Fruit fly (Drosophila melanogaster) Kc167 (cell line): ENCODE measurements around the gene anchor.

Experiments
- Myc ChIP-seq: fragments of >200 bp; optimal IDR thresholded peaks from 2 replicates; lab custom pipeline; 2017; ENCODE audit warnings: missing external identifiers
- Sin3A ChIP-seq: fragments of >200 bp; optimal IDR thresholded peaks from 2 replicates; lab custom pipeline; 2018; ENCODE audit warnings: missing external identifiers
- h ChIP-seq: fragments of >200 bp; optimal IDR thresholded peaks from 3 replicates; lab custom pipeline; 2018; ENCODE audit warnings: missing external identifiers
- insv ChIP-seq: fragments of >200 bp; optimal IDR thresholded peaks from 3 replicates; lab custom pipeline; 2018; ENCODE audit warnings: missing external identifiers
- psq ChIP-seq: fragments of >200 bp; optimal IDR thresholded peaks from 2 replicates; lab custom pipeline; 2017; ENCODE audit warnings: missing external identifiers
- ttk ChIP-seq: sonication (Bioruptor generic); optimal IDR thresholded peaks from 2 replicates; lab custom pipeline; 2017; ENCODE audit warnings: missing external identifiers

anchor gene

DNA sequence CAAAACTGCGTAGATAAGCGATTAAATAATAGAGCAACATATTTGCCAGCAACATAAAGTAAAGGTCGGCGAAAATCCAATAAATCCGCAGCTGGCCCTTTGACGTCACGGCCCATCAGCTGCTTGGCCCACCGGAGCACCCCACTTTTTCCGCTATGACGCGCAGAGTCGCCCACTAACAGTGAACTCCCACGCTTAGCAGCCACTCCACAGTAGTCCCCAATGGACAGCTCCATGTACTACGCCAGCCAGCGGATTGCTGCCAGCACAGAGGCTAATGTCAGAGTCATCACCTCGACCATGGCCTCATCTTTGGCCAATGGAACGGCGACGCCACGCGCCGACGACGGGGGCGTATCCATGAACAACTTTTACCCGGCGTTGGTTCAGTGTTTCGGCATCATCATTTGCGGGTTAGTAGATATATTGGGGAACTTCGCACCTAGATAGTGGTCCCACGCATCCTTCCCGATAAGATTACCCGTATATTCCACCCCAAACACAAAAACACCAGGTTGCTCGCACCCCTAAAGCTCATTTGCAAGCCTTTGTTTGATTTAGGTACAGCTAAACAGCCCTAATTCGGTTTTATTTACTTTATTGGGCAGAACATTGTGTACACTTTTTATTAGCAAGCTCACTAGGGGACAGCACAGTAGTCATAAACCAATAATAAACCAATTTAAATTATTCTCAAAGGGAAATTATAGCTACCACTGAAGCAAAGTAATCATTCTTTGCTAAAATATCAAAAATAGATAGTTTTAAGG lies 642 bp downstream of the anchor start:
- no peak for TF ChIP-seq ttk
- TF ChIP-seq h (lab: Kevin White, UChicago), result no peak
- TF ChIP-seq insv (lab: Kevin White, UChicago), result no peak
- TF ChIP-seq psq (lab: Kevin White, UChicago), result no peak
- no peak for TF ChIP-seq Sin3A (lab: Kevin White, UChicago)
- TF ChIP-seq Myc (lab: Kevin White, UChicago), result no peak

DNA sequence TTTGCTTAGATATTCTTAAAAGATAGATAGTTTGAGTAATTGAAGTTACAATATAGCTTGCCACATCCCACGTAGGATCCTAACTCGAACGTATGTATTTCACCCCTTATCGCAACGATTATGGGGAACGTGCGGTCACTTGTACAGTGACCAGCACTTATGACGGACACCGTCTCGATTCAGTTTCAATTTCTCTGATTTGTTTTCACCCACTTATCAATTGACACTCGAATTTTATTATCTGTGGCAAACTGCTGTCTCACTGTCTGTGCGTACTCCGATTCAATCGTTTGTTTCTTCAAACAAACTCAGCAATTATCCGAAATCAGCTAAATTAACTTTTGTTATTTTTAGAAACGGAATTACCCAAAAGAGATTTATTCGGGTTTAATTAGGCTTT lies 1.3 kb downstream of the anchor start:
- TF ChIP-seq Sin3A (lab: Kevin White, UChicago) (no peak), psq (lab: Kevin White, UChicago) (no peak), insv (lab: Kevin White, UChicago) (no peak), h (lab: Kevin White, UChicago) (no peak), Myc (lab: Kevin White, UChicago) (no peak), ttk (no peak)

DNA sequence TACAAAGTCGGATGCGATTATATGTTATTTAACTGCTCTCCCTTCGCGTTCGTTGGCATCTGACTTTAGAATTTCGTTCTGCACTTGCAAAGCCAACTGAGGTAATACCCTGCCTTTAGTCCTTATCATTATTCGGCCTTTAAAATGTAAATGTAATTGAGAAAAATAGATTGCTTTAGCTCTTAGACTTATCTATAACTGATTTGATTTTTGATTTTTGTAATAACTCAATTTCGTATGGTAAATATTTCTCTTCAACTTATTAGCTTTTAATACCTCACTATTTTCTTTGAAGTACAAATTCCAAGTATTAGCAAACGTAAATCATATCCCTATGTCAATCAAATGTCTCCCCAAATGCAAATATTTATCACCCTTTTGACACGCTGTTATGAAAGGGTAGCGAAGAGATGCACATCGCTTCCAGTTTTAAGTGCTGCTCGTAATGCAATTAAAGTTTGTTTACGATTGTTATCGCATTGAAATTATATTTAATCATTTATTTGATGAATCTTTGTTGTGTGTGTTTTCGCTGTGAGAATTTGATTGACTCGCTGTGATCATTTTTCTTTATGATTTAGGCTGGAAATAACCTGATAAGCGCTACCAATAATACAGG lies 2.7 kb downstream of the anchor start:
- TF ChIP-seq psq (lab: Kevin White, UChicago), result no peak
- no peak for TF ChIP-seq Myc (lab: Kevin White, UChicago)
- TF ChIP-seq insv (lab: Kevin White, UChicago), result no peak
- no peak for TF ChIP-seq h (lab: Kevin White, UChicago)

DNA sequence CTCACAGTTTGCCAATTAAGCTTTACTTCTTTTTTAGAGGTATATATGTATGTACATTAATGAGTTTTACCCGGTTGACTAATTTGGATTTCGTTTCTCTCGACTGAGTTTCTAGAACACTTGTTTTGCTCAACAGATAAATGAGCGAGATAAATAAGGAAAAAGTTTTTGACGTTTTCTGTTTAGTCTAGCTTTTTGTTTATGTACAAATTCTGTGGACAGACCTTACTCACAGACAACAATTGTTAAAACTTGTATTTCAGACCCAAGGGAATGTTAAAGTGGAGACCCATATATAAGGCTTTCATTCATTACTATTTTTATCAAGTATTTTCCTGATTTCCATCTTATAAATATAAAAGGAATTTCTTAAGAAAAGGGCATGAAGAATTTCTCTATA lies 3.4 kb downstream of the anchor start:
- TF ChIP-seq h (lab: Kevin White, UChicago) (no peak), Myc (lab: Kevin White, UChicago) (no peak), Sin3A (lab: Kevin White, UChicago) (no peak), insv (lab: Kevin White, UChicago) (no peak), ttk (no peak), psq (lab: Kevin White, UChicago) (no peak)

DNA sequence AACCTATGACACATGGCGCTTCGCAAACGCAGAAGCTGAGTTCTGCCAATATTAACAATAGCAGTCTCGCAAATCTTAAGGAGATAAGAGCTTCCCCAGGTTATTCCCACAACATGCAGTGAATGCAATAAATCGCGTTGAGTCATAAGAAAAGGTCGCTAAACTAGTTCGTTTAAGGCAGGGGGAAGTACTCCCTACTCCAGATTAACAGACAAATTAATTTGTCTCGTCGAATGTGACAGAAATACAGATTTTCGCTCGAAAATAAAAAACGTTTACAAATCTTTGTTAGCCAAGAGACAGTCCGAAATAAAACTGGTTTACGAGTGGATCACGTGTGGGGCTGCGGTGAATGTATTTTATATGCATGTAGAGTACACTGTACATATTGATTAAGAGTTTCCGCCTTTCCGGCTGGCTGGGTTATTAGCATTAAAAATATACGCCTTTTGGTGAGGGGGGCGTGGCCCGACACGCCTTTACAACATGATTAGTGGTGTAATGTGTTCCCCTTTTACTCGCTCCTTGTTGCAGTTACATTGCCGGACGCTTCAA lies 4.0 kb downstream of the anchor start:
- TF ChIP-seq insv (lab: Kevin White, UChicago) (no peak), ttk (no peak), Myc (lab: Kevin White, UChicago) (no peak), psq (lab: Kevin White, UChicago) (no peak), Sin3A (lab: Kevin White, UChicago) (no peak), h (lab: Kevin White, UChicago) (no peak)

DNA sequence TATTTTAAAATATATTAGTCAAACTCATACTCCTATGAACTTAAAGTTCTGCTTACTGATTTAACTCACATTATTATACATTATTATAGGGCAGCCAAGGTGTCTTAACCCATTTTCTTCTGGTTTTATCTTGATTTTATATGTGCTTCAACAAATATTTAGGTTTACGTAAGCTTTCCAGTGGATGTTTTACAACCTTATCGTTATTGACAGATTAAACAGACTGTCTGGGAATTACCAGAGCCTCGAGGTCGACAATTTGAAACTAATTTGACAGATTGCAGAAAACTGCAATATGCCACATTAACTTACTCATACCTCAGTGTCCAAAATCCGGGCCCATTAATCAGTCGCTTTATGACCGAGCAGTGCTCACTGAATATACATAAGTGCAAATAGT lies 9.6 kb downstream of the anchor start:
- TF ChIP-seq insv (lab: Kevin White, UChicago), result no peak
- TF ChIP-seq Myc (lab: Kevin White, UChicago), result no peak
- no peak for TF ChIP-seq psq (lab: Kevin White, UChicago)
- TF ChIP-seq Sin3A (lab: Kevin White, UChicago), result no peak
- no peak for TF ChIP-seq h (lab: Kevin White, UChicago)
- no peak for TF ChIP-seq ttk

DNA sequence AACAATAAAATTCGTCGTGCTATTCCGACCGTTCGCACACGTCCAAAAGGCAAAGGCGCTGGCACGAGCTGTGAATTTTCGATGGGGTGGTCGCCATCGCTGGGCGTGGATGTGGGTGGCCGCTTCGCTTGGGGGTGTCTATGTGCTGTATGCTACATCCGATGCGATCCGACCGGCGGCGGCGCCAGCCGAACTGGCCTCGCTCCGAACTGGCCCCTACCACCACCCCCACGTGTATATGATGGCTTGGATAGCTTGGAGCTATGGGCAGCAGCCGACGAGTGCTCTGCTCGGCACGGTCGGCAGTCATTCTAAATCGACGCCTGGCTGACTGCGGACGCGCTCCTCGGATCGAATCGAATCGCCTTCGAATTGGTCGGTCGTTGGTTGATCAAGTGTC lies 11.5 kb downstream of the anchor start, which contains the start of gene CG7497:
CG7497 (plus strand) TSS at position 308 of the 400 bp plus-strand sequence.
- TF ChIP-seq h (lab: Kevin White, UChicago), result no peak
- TF ChIP-seq insv (lab: Kevin White, UChicago), result no peak
- no peak for TF ChIP-seq Sin3A (lab: Kevin White, UChicago)
- TF ChIP-seq Myc (lab: Kevin White, UChicago), result no peak
- no peak for TF ChIP-seq ttk
- TF ChIP-seq psq (lab: Kevin White, UChicago), result no peak

DNA sequence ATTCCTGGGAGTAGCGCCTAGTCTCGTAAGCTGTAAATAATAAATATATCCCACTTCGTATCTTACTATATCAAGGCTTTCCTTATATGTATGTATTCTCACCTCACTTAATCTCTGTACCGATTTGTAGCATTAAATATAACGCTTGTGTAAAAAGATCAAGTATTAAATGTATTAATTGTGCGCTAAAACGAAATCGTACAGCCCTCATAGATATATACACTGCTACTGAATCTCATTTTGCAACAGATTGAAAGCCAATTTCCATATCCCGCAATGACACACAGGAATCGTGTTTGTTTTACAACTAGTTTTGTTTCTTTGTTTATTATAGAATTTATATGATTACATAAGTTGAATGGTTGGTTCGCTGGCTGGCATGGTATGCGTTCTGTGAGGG lies 16.2 kb downstream of the anchor start:
- TF ChIP-seq Sin3A (lab: Kevin White, UChicago) (no peak), Myc (lab: Kevin White, UChicago) (no peak), ttk (no peak), h (lab: Kevin White, UChicago) (no peak), psq (lab: Kevin White, UChicago) (no peak), insv (lab: Kevin White, UChicago) (no peak)

DNA sequence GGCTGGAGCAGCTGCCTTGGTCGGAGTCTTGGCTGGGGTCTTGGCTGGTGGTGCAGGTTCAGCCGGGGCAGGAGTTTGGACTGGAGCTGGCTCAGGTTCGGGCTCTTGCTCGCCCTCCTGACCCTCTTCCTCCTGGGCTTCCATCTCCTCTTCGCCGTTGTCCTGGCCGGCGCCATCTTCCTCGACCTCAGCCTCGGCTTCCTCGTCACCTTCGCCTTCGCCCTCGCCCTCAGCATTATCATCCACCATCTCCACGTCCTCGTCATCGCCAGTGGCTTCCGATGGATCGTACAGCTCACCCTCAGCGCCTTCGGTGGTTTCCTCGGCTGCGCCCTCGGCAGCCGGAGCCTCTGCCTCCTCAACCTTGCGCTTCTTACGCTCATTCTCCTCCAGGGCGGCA lies 17.0 kb downstream of the anchor start:
- TF ChIP-seq Myc (lab: Kevin White, UChicago) (no peak), ttk (no peak), insv (lab: Kevin White, UChicago) (no peak), Sin3A (lab: Kevin White, UChicago) (no peak), psq (lab: Kevin White, UChicago) (no peak), h (lab: Kevin White, UChicago) (no peak)

DNA sequence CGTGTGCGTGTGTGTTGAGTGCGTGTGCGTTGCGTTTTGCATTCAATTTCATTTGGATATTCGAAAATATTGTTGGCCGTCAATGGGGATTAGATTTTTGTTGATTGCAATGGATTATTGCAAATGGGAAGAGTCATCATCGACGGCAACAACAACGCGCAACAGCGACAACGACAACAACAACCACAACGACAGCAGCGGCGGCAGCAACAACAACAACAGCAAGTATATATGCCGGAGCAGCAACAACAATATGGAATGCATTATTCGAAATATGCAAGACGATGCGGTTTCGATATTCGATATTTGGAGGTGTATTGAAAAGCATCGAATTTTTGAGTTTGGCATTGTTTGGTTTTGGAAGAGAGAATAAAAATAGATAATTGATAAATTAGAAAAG lies 20.4 kb downstream of the anchor start:
- no peak for TF ChIP-seq Myc (lab: Kevin White, UChicago)
- no peak for TF ChIP-seq insv (lab: Kevin White, UChicago)
- TF ChIP-seq psq (lab: Kevin White, UChicago), result no peak

DNA sequence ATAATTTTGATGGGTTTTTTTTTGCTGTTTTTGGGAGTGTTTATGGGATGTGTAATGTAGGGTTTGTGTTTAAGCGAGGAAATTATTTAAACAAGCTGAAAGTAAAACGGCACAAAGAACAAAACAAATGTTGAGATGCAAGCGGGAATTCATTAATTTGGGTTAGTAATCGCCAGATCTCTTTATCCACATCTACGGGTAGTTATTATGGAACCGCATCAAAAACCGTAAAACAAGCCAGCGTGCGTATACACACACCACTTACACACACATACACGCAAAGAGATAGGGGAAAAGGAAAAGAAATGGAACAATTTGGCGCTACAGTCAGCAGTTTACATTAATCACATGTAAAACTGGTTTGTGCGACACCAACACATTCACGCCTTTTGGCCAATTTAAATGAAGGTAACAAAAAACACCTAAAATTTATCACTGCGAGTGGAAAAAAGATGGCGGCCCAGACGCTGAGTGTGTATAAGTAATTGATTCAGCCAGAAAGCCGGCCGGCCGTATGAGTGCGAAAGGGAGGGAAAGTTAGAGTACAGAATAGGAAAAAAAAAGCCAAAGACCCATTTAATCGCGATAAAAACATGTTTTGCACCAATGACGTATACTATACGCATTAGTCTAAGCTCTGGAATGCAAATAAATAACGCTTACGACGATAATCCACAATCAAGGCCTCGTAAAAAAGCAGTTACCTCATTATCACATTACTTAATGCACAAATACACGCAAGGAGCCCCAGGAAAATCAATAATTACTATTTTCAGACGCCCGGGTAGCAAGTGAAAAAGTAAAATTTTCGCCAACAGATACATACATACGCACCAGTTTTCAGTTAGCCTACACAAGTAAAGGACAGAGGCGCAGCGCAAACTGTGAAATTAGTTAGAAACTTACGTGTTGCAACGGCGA lies 22.6 kb downstream of the anchor start:
- no peak for TF ChIP-seq Sin3A (lab: Kevin White, UChicago)
- no peak for TF ChIP-seq Myc (lab: Kevin White, UChicago)
- no peak for TF ChIP-seq insv (lab: Kevin White, UChicago)
- TF ChIP-seq ttk, result no peak
- no peak for TF ChIP-seq h (lab: Kevin White, UChicago)
- no peak for TF ChIP-seq psq (lab: Kevin White, UChicago)
